Fruit fly (Drosophila melanogaster): ENCODE data around the gene CG33635.
A peak's percentile ranks its signal among the peaks of the same experiment; 100 is the strongest.

The CG33635 gene

dm6 chr2L:161453-162175, 3.1 kb upstream of the CG33635 start (continued):
- TF ChIP-seq CG11560 (tag; IDR thresholded peaks at IDR 0.05), result no peak
- no peak for TF ChIP-seq Abd-B (GFP tag; optimal IDR thresholded peaks at IDR 0.05)
- no peak for TF ChIP-seq Drgx (GFP tag; IDR thresholded peaks at IDR 0.05)
- TF ChIP-seq twi (tag; optimal IDR thresholded peaks at IDR 0.05), result peak; percentile 55
- TF ChIP-seq CG1647 (GFP tag; optimal IDR thresholded peaks at IDR 0.05), result no peak
- no peak for TF ChIP-seq pb (GFP tag; optimal IDR thresholded peaks at IDR 0.05)
- TF ChIP-seq CG12104 (GFP tag; optimal IDR thresholded peaks at IDR 0.05), result peak; percentile 44
- peak; percentile 19 for TF ChIP-seq CG11398 (GFP tag; optimal IDR thresholded peaks at IDR 0.05)
- TF ChIP-seq Xrp1 (GFP tag; IDR thresholded peaks at IDR 0.05), result no peak
- TF ChIP-seq CrebB (tag; optimal IDR thresholded peaks at IDR 0.05), result no peak
- TF ChIP-seq CG13424 (tag; optimal IDR thresholded peaks at IDR 0.05), result no peak
- no peak for TF ChIP-seq CG6654 (GFP tag; optimal IDR thresholded peaks at IDR 0.05)
- peak; percentile 25 for TF ChIP-seq CG11723 (GFP tag; optimal IDR thresholded peaks at IDR 0.05)
- no peak for TF ChIP-seq Hr39 (optimal IDR thresholded peaks at IDR 0.05)
- peak; percentile 63 for TF ChIP-seq Hey (tag; optimal IDR thresholded peaks at IDR 0.05)
- TF ChIP-seq CG31388 (GFP tag; optimal IDR thresholded peaks at IDR 0.05), result no peak
- peak; percentile 33 for TF ChIP-seq CG6683 (GFP tag; optimal IDR thresholded peaks at IDR 0.05)
- TF ChIP-seq CG10543 (GFP tag; optimal IDR thresholded peaks at IDR 0.05), result peak; percentile 94
- TF ChIP-seq fd64A (GFP tag; optimal IDR thresholded peaks at IDR 0.05), result peak; percentile 39
- peak; percentile 74 for TF ChIP-seq corto (GFP tag; optimal IDR thresholded peaks at IDR 0.05)
- no peak for TF ChIP-seq Kr (GFP tag; optimal IDR thresholded peaks at IDR 0.05)
- no peak for TF ChIP-seq HLH3B (GFP tag; IDR thresholded peaks at IDR 0.05)
- TF ChIP-seq CG16813 (GFP tag; IDR thresholded peaks at IDR 0.05; ENCODE audit: partially characterized antibody), result no peak
- no peak for TF ChIP-seq pzg (GFP tag; optimal IDR thresholded peaks at IDR 0.05)
- no peak for TF ChIP-seq Ets97D (GFP tag; optimal IDR thresholded peaks at IDR 0.05)
- TF ChIP-seq gt (GFP tag; IDR thresholded peaks at IDR 0.05), result no peak
- TF ChIP-seq jumu (GFP tag; optimal IDR thresholded peaks at IDR 0.05), result no peak
- no peak for TF ChIP-seq BEAF-32 (GFP tag; optimal IDR thresholded peaks at IDR 0.05)
- TF ChIP-seq chm (GFP tag; IDR thresholded peaks at IDR 0.05), result no peak
- TF ChIP-seq CG8924 (tag; optimal IDR thresholded peaks at IDR 0.05), result peak; percentile 52
- peak; percentile 65 for TF ChIP-seq lbe (GFP tag; optimal IDR thresholded peaks at IDR 0.05)
- no peak for TF ChIP-seq Hr3 (GFP tag; optimal IDR thresholded peaks at IDR 0.05)
- no peak for TF ChIP-seq Tbp (GFP tag; optimal IDR thresholded peaks at IDR 0.05)
- TF ChIP-seq otp (GFP tag; IDR thresholded peaks at IDR 0.05), result no peak
- no peak for TF ChIP-seq Awh (GFP tag; IDR thresholded peaks at IDR 0.05)
- no peak for TF ChIP-seq wdn (GFP tag; IDR thresholded peaks at IDR 0.05)
- TF ChIP-seq CG3281 (GFP tag; optimal IDR thresholded peaks at IDR 0.05), result peak; percentile 66
- no peak for TF ChIP-seq CG34224 (GFP tag; IDR thresholded peaks at IDR 0.05; ENCODE audit: partially characterized antibody)
- TF ChIP-seq run (tag; optimal IDR thresholded peaks at IDR 0.05), result no peak
- TF ChIP-seq CG9437 (GFP tag; optimal IDR thresholded peaks at IDR 0.05), result peak; percentile 14
- no peak for TF ChIP-seq luna (GFP tag; optimal IDR thresholded peaks at IDR 0.05)
- TF ChIP-seq jigr1 (GFP tag; IDR thresholded peaks at IDR 0.05), result no peak
- no peak for TF ChIP-seq CG17359 (tag; optimal IDR thresholded peaks at IDR 0.05)
- TF ChIP-seq Gsc (GFP tag; IDR thresholded peaks at IDR 0.05), result no peak
- no peak for TF ChIP-seq Sin3A (optimal IDR thresholded peaks at IDR 0.05)
- TF ChIP-seq CG17361 (GFP tag; IDR thresholded peaks at IDR 0.05), result no peak
- TF ChIP-seq CG2875 (GFP tag; optimal IDR thresholded peaks at IDR 0.05), result no peak
- no peak for TF ChIP-seq crol (GFP tag; IDR thresholded peaks at IDR 0.05)
- no peak for TF ChIP-seq CG33213 (GFP tag; optimal IDR thresholded peaks at IDR 0.05)
- TF ChIP-seq CG2202 (tag; optimal IDR thresholded peaks at IDR 0.05), result no peak
- peak; percentile 84 for TF ChIP-seq sens (GFP tag)
- no peak for TF ChIP-seq seq (GFP tag; IDR thresholded peaks at IDR 0.05)
